Worm (Caenorhabditis elegans): ENCODE results near the gene R53.4.

The R53.4 gene

DNA sequence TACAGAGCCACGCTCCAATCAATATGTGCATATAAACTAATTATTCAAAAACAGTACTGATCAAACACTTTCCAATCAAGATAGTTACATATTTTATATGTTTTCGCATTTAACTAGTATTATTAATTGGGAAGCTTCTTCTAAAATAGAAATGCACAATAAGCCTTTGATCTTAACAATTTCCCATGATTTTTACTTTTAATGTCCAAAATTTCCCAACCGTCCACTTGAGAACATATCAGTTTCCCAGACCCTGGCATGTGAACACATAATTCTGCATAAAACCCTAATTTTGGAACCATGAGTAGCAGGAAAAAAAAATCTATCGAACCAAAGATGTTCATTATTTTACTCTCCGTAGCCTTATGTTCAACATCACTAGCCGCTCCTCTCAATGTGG is 8.6 kb upstream of the R53.4 start, which contains the start of gene R53.8:
Gene R53.8 (plus strand): TSS at position 301 of the 400 bp plus-strand sequence.
- no peak for TF ChIP-seq chd-7 (tag; optimal IDR thresholded peaks at IDR 0.05)
- no peak for TF ChIP-seq egrh-3 (GFP tag; IDR thresholded peaks at IDR 0.05)
- no peak for TF ChIP-seq ceh-100 (GFP tag; IDR thresholded peaks at IDR 0.05)
- TF ChIP-seq unc-62 (GFP tag; optimal IDR thresholded peaks at IDR 0.05), result no peak
- TF ChIP-seq lsl-1 (GFP tag; optimal IDR thresholded peaks at IDR 0.05), result no peak
- no peak for TF ChIP-seq pha-4 (tag; optimal IDR thresholded peaks at IDR 0.05)
- TF ChIP-seq Y95B8A.8 (GFP tag; IDR thresholded peaks at IDR 0.05), result no peak
- TF ChIP-seq F22D6.2 (tag; optimal IDR thresholded peaks at IDR 0.05), result no peak
- TF ChIP-seq zfh-2 (GFP tag; conservative IDR thresholded peaks at IDR 0.05), result no peak
- no peak for TF ChIP-seq hmg-20 (GFP tag; IDR thresholded peaks at IDR 0.05)
- no peak for TF ChIP-seq athp-1 (tag; optimal IDR thresholded peaks at IDR 0.05)
- TF ChIP-seq madf-3 (GFP tag; IDR thresholded peaks at IDR 0.05), result no peak
- TF ChIP-seq mes-4 (tag; optimal IDR thresholded peaks at IDR 0.05), result no peak
- no peak for TF ChIP-seq nfyb-1 (GFP tag; IDR thresholded peaks at IDR 0.05)
- no peak for TF ChIP-seq F52B5.7 (tag; optimal IDR thresholded peaks at IDR 0.05)

DNA sequence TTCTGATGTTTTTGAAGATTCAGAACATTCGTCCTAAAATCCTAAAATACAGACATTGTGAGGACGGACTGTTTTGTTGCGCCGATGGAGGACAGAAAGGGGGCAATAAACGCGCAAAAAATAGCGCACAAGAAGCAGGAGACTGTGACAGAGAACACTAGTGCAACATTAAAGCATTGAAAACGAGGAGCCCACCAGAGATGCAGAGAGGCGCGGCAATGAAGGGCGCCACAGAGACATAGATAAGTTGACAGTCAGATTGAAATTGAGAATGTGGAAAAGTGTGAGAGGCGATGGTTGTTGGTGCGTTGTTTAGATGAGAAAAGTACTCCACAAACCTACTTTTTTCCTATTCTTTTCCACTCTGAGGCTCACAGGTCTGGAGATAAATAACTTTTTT is 7.1 kb upstream of the R53.4 start, which contains the start of gene aakg-5:
Gene aakg-5 (minus strand): TSS at position 159 of the 400 bp plus-strand sequence.
- TF ChIP-seq lin-40 (tag; optimal IDR thresholded peaks at IDR 0.05) (peak; percentile 77), cebp-1 (GFP tag; IDR thresholded peaks at IDR 0.05) (peak; percentile 42; the same call in 1 of the 2 replicates), cebp-1 (tag; optimal IDR thresholded peaks at IDR 0.05) (no peak), rcor-1 (GFP tag; IDR thresholded peaks at IDR 0.05) (no peak), somi-1 (GFP tag; optimal IDR thresholded peaks at IDR 0.05) (no peak), athp-1 (tag; optimal IDR thresholded peaks at IDR 0.05) (no peak), zfh-2 (GFP tag; conservative IDR thresholded peaks at IDR 0.05) (no peak), aptf-2 (GFP tag; conservative IDR thresholded peaks at IDR 0.05) (no peak), lag-1 (GFP tag; IDR thresholded peaks at IDR 0.05) (no peak), egl-44 (GFP tag; IDR thresholded peaks at IDR 0.05) (no peak), F39B2.1 (GFP tag; IDR thresholded peaks at IDR 0.05) (no peak), sptf-2 (GFP tag; optimal IDR thresholded peaks at IDR 0.05) (no peak), lsl-1 (GFP tag; optimal IDR thresholded peaks at IDR 0.05) (no peak), B0336.3 (GFP tag; IDR thresholded peaks at IDR 0.05) (no peak), K11D2.4 (GFP tag; IDR thresholded peaks at IDR 0.05) (no peak), ccch-3 (GFP tag; optimal IDR thresholded peaks at IDR 0.05) (no peak), tlf-1 (GFP tag; optimal IDR thresholded peaks at IDR 0.05) (no peak), hmg-20 (GFP tag; IDR thresholded peaks at IDR 0.05) (no peak), nfya-2 (GFP tag; IDR thresholded peaks at IDR 0.05) (no peak), hmg-1.2 (GFP tag; IDR thresholded peaks at IDR 0.05) (peak; percentile 91), rpc-1 (optimal IDR thresholded peaks at IDR 0.05) (no peak), rpc-1 (tag; optimal IDR thresholded peaks at IDR 0.05) (no peak), dpl-1 (GFP tag; optimal IDR thresholded peaks at IDR 0.05) (no peak), dpff-1 (tag; optimal IDR thresholded peaks at IDR 0.05) (no peak), Y67H2A.10 (GFP tag; conservative IDR thresholded peaks at IDR 0.05) (no peak), mes-4 (tag; optimal IDR thresholded peaks at IDR 0.05) (no peak), ceh-79 (tag; optimal IDR thresholded peaks at IDR 0.05) (no peak), T07F8.4 (tag; optimal IDR thresholded peaks at IDR 0.05) (no peak), xnd-1 (tag; optimal IDR thresholded peaks at IDR 0.05) (no peak), attf-5 (GFP tag; optimal IDR thresholded peaks at IDR 0.05) (peak; percentile 42), gei-17 (GFP tag; optimal IDR thresholded peaks at IDR 0.05) (peak; percentile 24), tbp1 (GFP tag; optimal IDR thresholded peaks at IDR 0.05) (peak; percentile 35), ztf-28 (GFP tag; IDR thresholded peaks at IDR 0.05) (no peak), snpc-1.1 (tag; optimal IDR thresholded peaks at IDR 0.05; ENCODE audit: insufficient read depth) (no peak), F49E8.2 (tag; optimal IDR thresholded peaks at IDR 0.05; ENCODE audit: insufficient read depth) (no peak), unc-130 (GFP tag; optimal IDR thresholded peaks at IDR 0.05) (no peak), die-1 (tag; optimal IDR thresholded peaks at IDR 0.05) (no peak), hrde-1 (tag; optimal IDR thresholded peaks at IDR 0.05; ENCODE audit: borderline replicate concordance) (no peak), B0035.1 (tag; optimal IDR thresholded peaks at IDR 0.05) (no peak)

Measured in whole organism, young adult.